Worm (Caenorhabditis elegans): ENCODE results near the gene pdzd-8.

DNA sequence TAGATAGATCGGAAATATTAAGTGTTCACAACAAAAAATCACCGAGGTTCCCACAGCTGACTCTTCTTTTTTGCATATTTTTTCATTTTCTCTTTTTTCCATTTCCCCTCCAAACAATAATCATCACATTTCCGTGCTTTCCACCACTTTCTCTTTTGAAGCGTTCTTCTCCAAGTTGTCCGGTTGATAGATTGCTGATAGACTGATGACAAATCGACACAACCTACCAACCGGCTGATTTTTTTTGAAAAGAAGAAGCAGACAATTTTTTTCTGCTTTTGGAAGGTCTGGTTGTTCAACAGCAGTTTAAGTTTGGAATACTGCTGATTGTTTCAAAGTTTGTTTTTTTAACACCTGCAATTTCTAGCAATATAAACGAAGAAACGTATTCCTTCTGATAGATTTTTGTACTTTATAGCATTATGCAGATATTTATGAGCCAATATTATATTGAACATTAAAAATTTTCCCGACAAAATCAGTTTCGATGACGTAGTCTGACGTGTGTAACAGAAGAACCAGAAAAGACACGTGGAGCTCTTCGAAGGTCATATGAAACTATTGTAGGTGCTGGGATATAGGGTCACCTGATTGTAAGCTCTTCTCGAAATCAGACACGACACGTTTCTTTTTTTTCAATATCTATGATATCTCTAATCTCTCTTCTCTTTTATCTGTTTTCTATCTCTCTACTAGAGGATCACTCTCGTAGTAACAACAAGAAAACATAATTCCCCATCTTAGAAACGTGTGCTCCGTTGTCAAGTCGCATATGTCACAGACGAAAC, 589 bp upstream of the pdzd-8 start:
- TF ChIP-seq nhr-76 (tag; optimal IDR thresholded peaks at IDR 0.05) (no peak), pha-4 (tag; optimal IDR thresholded peaks at IDR 0.05) (no peak), lsy-2 (tag; optimal IDR thresholded peaks at IDR 0.05) (no peak), nhr-12 (tag; optimal IDR thresholded peaks at IDR 0.05) (no peak), unc-120 (tag; optimal IDR thresholded peaks at IDR 0.05; ENCODE audit: poor library complexity, severe bottlenecking) (no peak), elt-3 (tag; optimal IDR thresholded peaks at IDR 0.05) (no peak), hlh-1 (tag; optimal IDR thresholded peaks at IDR 0.05) (no peak)

Data from whole organism, mixed stage, embryonic.